Fruit fly (Drosophila melanogaster): ENCODE measurements around the gene ND-13B.

DNA sequence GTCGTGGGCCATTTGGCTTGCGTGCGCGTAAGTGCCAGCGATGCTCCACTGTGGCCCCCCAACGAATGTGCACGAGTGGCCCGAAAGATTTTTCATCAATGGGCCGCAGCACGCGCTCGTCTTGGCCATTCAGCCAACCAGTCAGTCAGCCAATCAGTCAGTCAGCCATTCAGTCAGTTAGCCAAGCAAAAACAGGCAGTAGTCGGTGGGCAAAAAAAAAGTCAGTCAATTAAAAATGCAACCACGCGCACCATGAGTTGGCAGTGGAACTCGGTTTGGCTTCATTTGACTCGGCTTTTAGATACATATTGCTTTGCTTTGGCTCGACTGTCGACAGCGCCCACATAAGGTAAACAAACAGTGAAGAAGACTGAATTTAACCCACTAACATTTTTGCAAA lies 47.9 kb downstream of the ND-13B start:
- TF ChIP-seq dl (GFP tag; optimal IDR thresholded peaks at IDR 0.05; ENCODE audit: insufficient read depth in 1 of 2, partially characterized antibody in 2 of 2), result no peak
- TF ChIP-seq HLH106 (tag; optimal IDR thresholded peaks at IDR 0.05), result no peak
- no peak for TF ChIP-seq CG32264 (GFP tag; optimal IDR thresholded peaks at IDR 0.05)
- TF ChIP-seq OdsH (GFP tag; optimal IDR thresholded peaks at IDR 0.05), result no peak
- TF ChIP-seq br (GFP tag; optimal IDR thresholded peaks at IDR 0.05), result no peak
- TF ChIP-seq Dfd (GFP tag; optimal IDR thresholded peaks at IDR 0.05), result no peak
- no peak for TF ChIP-seq fru (GFP tag; optimal IDR thresholded peaks at IDR 0.05)
- no peak for TF ChIP-seq Sp1 (GFP tag; optimal IDR thresholded peaks at IDR 0.05)

Measured in whole organism, wandering third instar larva.